Worm (Caenorhabditis elegans) whole organism, mixed stage, embryonic: Measurements from ENCODE around the gene C16A11.4.

Experiments used
- elt-3 ChIP-seq: fragments of 150-350 bp; optimal IDR thresholded peaks from 2 replicates; lab custom pipeline; 2014; ENCODE audit warnings: missing biosample characterization, missing genetic modification characterization
- lin-13 ChIP-seq: fragments of 150-350 bp; optimal IDR thresholded peaks from 2 replicates; lab custom pipeline; 2014; ENCODE audit warnings: missing biosample characterization, missing genetic modification characterization
- mep-1 ChIP-seq: fragments of 150-350 bp; optimal IDR thresholded peaks from 2 replicates; lab custom pipeline; 2017; ENCODE audit warnings: missing biosample characterization, missing genetic modification reagents, missing genetic modification characterization, inconsistent platforms
- mls-2 ChIP-seq: sonication (generic microtip); optimal IDR thresholded peaks from 2 replicates; lab custom pipeline; 2016; ENCODE audit warnings: mild to moderate bottlenecking, missing genetic modification characterization, moderate library complexity, missing compliant biosample characterization
- nhr-12 ChIP-seq: fragments of 150-350 bp; optimal IDR thresholded peaks from 2 replicates; lab custom pipeline; 2014; ENCODE audit warnings: missing biosample characterization, missing genetic modification characterization
- nhr-237 ChIP-seq: fragments of 150-350 bp; optimal IDR thresholded peaks from 2 replicates; lab custom pipeline; 2014; ENCODE audit warnings: missing biosample characterization, missing genetic modification characterization
- nhr-28 ChIP-seq: fragments of 150-350 bp; optimal IDR thresholded peaks from 2 replicates; lab custom pipeline; 2014; ENCODE audit warnings: missing biosample characterization, missing genetic modification characterization
- sptf-1 ChIP-seq: sonication (generic microtip); optimal IDR thresholded peaks from 2 replicates; lab custom pipeline; 2017; ENCODE audit warnings: mild to moderate bottlenecking, missing genetic modification characterization, moderate library complexity, missing compliant biosample characterization
- unc-120 ChIP-seq: sonication (generic microtip); optimal IDR thresholded peaks from 2 replicates; lab custom pipeline; 2017; ENCODE audit warnings: missing genetic modification characterization, missing compliant biosample characterization; ENCODE audit not compliant: poor library complexity, severe bottlenecking
- unc-39 ChIP-seq: fragments of 150-350 bp; optimal IDR thresholded peaks from 2 replicates; lab custom pipeline; 2014; ENCODE audit warnings: missing biosample characterization, missing genetic modification characterization
- ztf-11 ChIP-seq: fragments of 150-350 bp; optimal IDR thresholded peaks from 2 replicates; lab custom pipeline; 2014; ENCODE audit warnings: missing biosample characterization, missing genetic modification characterization

- no peak for TF ChIP-seq unc-39 (tag; lab: Kevin White, UChicago)
- TF ChIP-seq nhr-28 = no peak
- no peak for TF ChIP-seq nhr-237 (tag; lab: Kevin White, UChicago)
- no peak for TF ChIP-seq mls-2
- TF ChIP-seq nhr-12 (tag; lab: Kevin White, UChicago) = no peak
- no peak for TF ChIP-seq lin-13 (tag; lab: Kevin White, UChicago)
- TF ChIP-seq ztf-11 (tag; lab: Kevin White, UChicago) = no peak
- no peak for TF ChIP-seq sptf-1 (tag; lab: Kevin White, UChicago)
- TF ChIP-seq elt-3 (tag; lab: Kevin White, UChicago) = no peak
- TF ChIP-seq mep-1 (tag; lab: Kevin White, UChicago) = no peak
- no peak for TF ChIP-seq unc-120
These were observed 20.1 kb downstream of the C16A11.4 start, which contains the start of gene gpa-11 for ce11 chrII:4246897-4247296.
